Worm (Caenorhabditis elegans) whole organism, early embryonic: ENCODE results near the gene fbf-1.

Experiments used
- B0310.2 ChIP-seq: sonication (generic microtip); optimal IDR thresholded peaks from 2 replicates; lab custom pipeline; 2016; ENCODE audit warnings: mild to moderate bottlenecking, missing genetic modification characterization, missing compliant biosample characterization
- F13C5.2 ChIP-seq: sonication (generic microtip); optimal IDR thresholded peaks from 2 replicates; lab custom pipeline; 2017; ENCODE audit warnings: mild to moderate bottlenecking, missing genetic modification characterization, inconsistent platforms, missing compliant biosample characterization
- aly-1 ChIP-seq: sonication (generic microtip); optimal IDR thresholded peaks from 2 replicates; lab custom pipeline; 2016; ENCODE audit warnings: missing genetic modification characterization, missing compliant biosample characterization
- ama-1 ChIP-seq: fragments of 150-350 bp; optimal IDR thresholded peaks from 2 replicates; lab custom pipeline; 2014
- ceh-13 ChIP-seq: fragments of 200-800 bp; sonication (Bioruptor generic); optimal IDR thresholded peaks from 2 replicates; lab custom pipeline; 2018; ENCODE audit warnings: mild to moderate bottlenecking, missing genetic modification characterization, missing compliant biosample characterization
- ceh-36 ChIP-seq: sonication (generic microtip); optimal IDR thresholded peaks from 2 replicates; lab custom pipeline; 2016; ENCODE audit warnings: missing genetic modification characterization, inconsistent platforms, missing compliant biosample characterization
- ets-7 ChIP-seq: sonication (generic microtip); optimal IDR thresholded peaks from 2 replicates; lab custom pipeline; 2016; ENCODE audit warnings: missing genotype, missing genetic modification characterization, missing compliant biosample characterization
- flt-1 ChIP-seq: fragments of 200-800 bp; sonication (Bioruptor generic); IDR thresholded peaks from 2 replicates; pipeline ENCODE4 v1.3.6; 2022; ENCODE audit warnings: missing genetic modification characterization, missing compliant biosample characterization
- hmbx-1 ChIP-seq: sonication (generic microtip); optimal IDR thresholded peaks from 2 replicates; lab custom pipeline; 2016; ENCODE audit warnings: mild to moderate bottlenecking, missing genetic modification characterization, missing compliant biosample characterization
- hmg-4 ChIP-seq: fragments of 200-800 bp; sonication (Bioruptor generic); optimal IDR thresholded peaks from 2 replicates; lab custom pipeline; 2018; ENCODE audit warnings: mild to moderate bottlenecking, missing genetic modification characterization, missing compliant biosample characterization
- hnd-1 ChIP-seq: sonication (generic microtip); optimal IDR thresholded peaks from 2 replicates; lab custom pipeline; 2016; ENCODE audit warnings: missing genetic modification characterization, missing compliant biosample characterization
- pes-1 ChIP-seq: fragments of 200-800 bp; sonication (Bioruptor generic); IDR thresholded peaks from 2 replicates; pipeline ENCODE4 v1.3.6; 2022; ENCODE audit warnings: missing genetic modification reagents, missing genetic modification characterization, missing compliant biosample characterization
- scrt-1 ChIP-seq: fragments of 200-800 bp; sonication (Bioruptor generic); IDR thresholded peaks from 2 replicates; pipeline ENCODE4 v1.3.6; 2022; ENCODE audit warnings: missing genetic modification characterization, missing compliant biosample characterization
- sea-1 ChIP-seq: fragments of 200-800 bp; sonication (Bioruptor generic); conservative IDR thresholded peaks from 2 replicates; pipeline ENCODE4 v1.3.6; 2022; ENCODE audit warnings: missing genetic modification characterization, missing compliant biosample characterization
- tbx-11 ChIP-seq: fragments of 200-800 bp; sonication (Bioruptor generic); IDR thresholded peaks from 2 replicates; pipeline ENCODE4 v1.3.6; 2022; ENCODE audit warnings: missing genetic modification characterization, missing compliant biosample characterization
- tbx-37 ChIP-seq: fragments of 200-800 bp; sonication (Bioruptor generic); conservative IDR thresholded peaks from 2 replicates; pipeline ENCODE4 v1.3.6; 2022; ENCODE audit warnings: missing genetic modification reagents, missing genetic modification characterization, missing compliant biosample characterization
- tra-4 ChIP-seq: sonication (generic microtip); optimal IDR thresholded peaks from 2 replicates; lab custom pipeline; 2017; ENCODE audit warnings: missing genetic modification characterization, missing compliant biosample characterization

fbf-1 gene

DNA sequence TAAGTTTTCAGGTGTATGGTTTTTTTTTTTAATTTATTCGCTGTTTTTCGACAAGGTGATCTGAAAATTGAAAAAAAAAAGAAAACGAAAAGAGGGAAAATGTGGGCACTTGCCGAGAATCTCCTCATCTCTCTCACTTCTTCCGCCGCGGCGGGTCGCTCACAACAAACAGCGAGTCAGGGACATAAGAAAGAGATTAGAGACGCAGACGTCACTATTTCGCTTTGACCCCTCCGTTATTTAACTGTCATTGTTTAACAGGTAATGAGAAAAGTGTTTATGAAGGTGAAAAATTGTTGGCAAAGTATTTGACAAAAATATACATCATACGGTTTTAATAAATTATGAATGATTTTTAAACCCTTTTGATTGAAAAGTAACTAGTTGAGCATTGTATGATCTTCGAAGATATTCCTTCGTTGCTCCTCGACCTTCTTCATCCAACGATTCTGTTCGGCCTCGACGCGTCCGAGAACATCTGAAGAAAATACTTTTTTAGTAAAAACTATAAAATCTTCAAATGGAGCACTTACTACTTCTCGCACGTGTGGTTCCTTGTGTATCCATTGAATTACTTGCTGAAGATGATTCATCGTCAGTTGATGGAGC lies 34.5 kb downstream of the fbf-1 start:
- TF ChIP-seq pes-1 (GFP tag; lab: Robert Waterston, UW) (no peak), ceh-36 (tag; lab: Kevin White, UChicago) (no peak), hmg-4 (no peak), sea-1 (no peak), hnd-1 (tag; lab: Kevin White, UChicago) (no peak), F13C5.2 (tag; lab: Kevin White, UChicago) (no peak), ceh-13 (no peak), B0310.2 (tag; lab: Kevin White, UChicago) (no peak), hmbx-1 (no peak), aly-1 (tag; lab: Kevin White, UChicago) (no peak), scrt-1 (GFP tag; lab: Robert Waterston, UW) (no peak), ets-7 (no peak), flt-1 (GFP tag; lab: Robert Waterston, UW) (no peak), tbx-11 (no peak)

DNA sequence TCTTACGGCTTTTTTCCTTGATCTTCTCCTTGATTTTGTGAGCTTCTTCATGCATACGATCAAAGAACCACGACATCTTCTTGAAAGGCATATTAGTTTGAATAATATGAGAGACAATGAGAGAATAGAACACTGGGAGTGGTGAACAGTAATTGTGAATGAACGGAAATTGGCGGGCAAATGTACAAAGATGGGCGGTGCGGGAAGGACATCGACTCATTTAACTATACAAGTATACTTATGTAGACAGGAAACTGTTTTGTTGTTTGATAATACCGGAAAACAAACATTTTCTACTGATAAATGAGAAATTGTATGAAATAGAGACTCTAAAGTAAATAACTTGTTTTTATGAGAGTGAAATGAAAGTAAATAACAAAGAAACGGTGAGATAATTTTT lies 35.6 kb downstream of the fbf-1 start, which contains the start of gene R12C12.5:
Gene R12C12.5, minus strand, starts transcription at position 101 of the 400 bp plus-strand sequence.
- TF ChIP-seq scrt-1 (GFP tag; lab: Robert Waterston, UW) (no peak), sea-1 (no peak), tra-4 (tag; lab: Kevin White, UChicago) (no peak), hmbx-1 (no peak), ets-7 (no peak), hmg-4 (no peak), F13C5.2 (tag; lab: Kevin White, UChicago) (no peak), hnd-1 (tag; lab: Kevin White, UChicago) (no peak), B0310.2 (tag; lab: Kevin White, UChicago) (no peak), tbx-11 (no peak), ama-1 (lab: Kevin White, UChicago) (no peak), ceh-13 (no peak), aly-1 (tag; lab: Kevin White, UChicago) (no peak), flt-1 (GFP tag; lab: Robert Waterston, UW) (no peak), tbx-37 (GFP tag; lab: Robert Waterston, UW) (no peak), pes-1 (GFP tag; lab: Robert Waterston, UW) (no peak), ceh-36 (tag; lab: Kevin White, UChicago) (no peak)

DNA sequence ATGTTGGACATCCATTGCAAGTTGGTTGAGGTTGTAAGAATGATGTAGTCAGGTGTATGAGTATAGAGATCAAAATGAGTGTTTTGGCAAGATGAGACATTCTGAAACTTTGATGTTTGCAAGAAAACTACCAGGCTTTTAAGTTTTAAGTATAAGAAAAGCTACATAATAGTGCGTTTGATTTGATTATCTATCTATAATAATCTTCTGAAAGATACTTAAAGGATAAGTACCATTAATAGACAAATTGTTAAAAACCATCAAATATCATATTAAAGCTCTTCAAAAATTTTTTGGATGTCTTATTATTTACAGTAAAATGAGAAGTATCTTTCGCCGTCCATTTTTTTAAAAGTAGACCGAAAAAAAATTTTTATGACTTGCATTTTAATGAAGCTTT lies 37.5 kb downstream of the fbf-1 start, which contains the start of gene R12C12.10:
Gene R12C12.10, minus strand, starts transcription at position 101 of the 400 bp plus-strand sequence.
- TF ChIP-seq flt-1 (GFP tag; lab: Robert Waterston, UW) (no peak), sea-1 (no peak), scrt-1 (GFP tag; lab: Robert Waterston, UW) (no peak), tbx-37 (GFP tag; lab: Robert Waterston, UW) (no peak), tra-4 (tag; lab: Kevin White, UChicago) (no peak), ceh-13 (no peak), F13C5.2 (tag; lab: Kevin White, UChicago) (no peak)

DNA sequence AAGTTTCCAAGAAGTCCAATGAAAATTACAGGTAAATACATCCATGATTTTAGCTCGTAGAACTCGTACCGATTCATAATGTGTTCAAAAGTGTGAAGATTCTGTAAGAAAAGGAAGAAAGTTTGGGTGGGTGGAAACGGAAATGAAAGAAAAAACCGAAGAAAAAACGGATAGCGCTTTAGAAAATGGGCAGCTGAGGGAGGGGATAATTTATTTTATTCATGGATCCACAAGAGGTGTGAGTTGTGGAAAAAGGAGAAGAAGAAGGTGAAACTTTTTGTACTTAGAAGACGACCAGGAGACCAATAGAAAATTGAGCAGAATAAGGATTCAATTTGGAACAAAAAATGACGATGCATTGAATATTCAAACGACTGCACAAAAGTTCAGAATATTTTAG lies 49.5 kb downstream of the fbf-1 start, which contains the start of gene frpr-16:
Gene frpr-16, minus strand, starts transcription at position 101 of the 400 bp plus-strand sequence.
- no peak for TF ChIP-seq scrt-1 (GFP tag; lab: Robert Waterston, UW)
- no peak for TF ChIP-seq hmbx-1
- TF ChIP-seq ama-1 (lab: Kevin White, UChicago) = no peak
- TF ChIP-seq flt-1 (GFP tag; lab: Robert Waterston, UW) = no peak
- TF ChIP-seq hmg-4 = no peak
- no peak for TF ChIP-seq hnd-1 (tag; lab: Kevin White, UChicago)
- TF ChIP-seq B0310.2 (tag; lab: Kevin White, UChicago) = no peak
- no peak for TF ChIP-seq F13C5.2 (tag; lab: Kevin White, UChicago)
- TF ChIP-seq pes-1 (GFP tag; lab: Robert Waterston, UW) = no peak
- TF ChIP-seq tbx-37 (GFP tag; lab: Robert Waterston, UW) = no peak

DNA sequence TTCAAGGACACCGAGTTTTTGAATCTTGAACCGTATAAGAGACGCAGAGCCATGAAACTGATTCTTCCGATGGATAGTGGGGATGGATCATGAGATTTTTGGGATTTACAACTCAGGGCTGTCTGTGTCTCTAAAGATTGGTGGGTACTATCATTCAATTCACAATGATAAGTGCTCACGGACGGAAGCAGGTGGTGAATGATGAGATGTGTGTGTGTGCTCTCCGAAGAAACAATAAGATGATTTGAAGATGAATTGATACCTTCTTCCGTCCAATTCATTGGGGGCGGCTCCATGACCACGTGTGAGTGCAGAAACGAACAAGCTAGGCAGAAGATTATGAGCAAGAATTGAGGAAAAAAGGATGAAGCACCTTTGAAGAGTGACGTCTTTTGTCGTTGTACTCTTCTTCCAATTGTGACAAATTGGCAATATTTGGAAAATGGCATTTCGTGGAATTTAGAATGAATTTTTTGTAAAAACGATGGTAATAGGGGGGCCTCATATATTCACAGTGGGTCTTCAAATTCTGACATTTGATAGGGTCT lies 52.0 kb downstream of the fbf-1 start:
- TF ChIP-seq B0310.2 (tag; lab: Kevin White, UChicago) = no peak
- TF ChIP-seq hmg-4 = no peak
- no peak for TF ChIP-seq tbx-11
- no peak for TF ChIP-seq tra-4 (tag; lab: Kevin White, UChicago)
- no peak for TF ChIP-seq ceh-36 (tag; lab: Kevin White, UChicago)
- no peak for TF ChIP-seq ceh-13
- TF ChIP-seq pes-1 (GFP tag; lab: Robert Waterston, UW) = no peak
- TF ChIP-seq hmbx-1 = no peak
- TF ChIP-seq tbx-37 (GFP tag; lab: Robert Waterston, UW) = no peak
